Fruit fly (Drosophila melanogaster) whole organism, embryonic: ENCODE data around the gene dlp.
A peak's percentile ranks its signal among the peaks of the same experiment; 100 is the strongest.

Source experiments
- CG10267 ChIP-seq: fragments of 200-800 bp; sonication (Bioruptor generic); optimal IDR thresholded peaks from 2 replicates; lab custom pipeline; 2018; ENCODE audit warnings: missing biosample characterization, mild to moderate bottlenecking, missing genetic modification characterization, moderate library complexity
- CG1233 ChIP-seq: fragments of 200-800 bp; sonication (Bioruptor generic); optimal IDR thresholded peaks from 4 replicates; lab custom pipeline; 2018; ENCODE audit warnings: missing biosample characterization, mild to moderate bottlenecking, missing genetic modification characterization
- CG14710 ChIP-seq: fragments of 200-800 bp; sonication (Bioruptor generic); optimal IDR thresholded peaks from 3 replicates; lab custom pipeline; 2019; ENCODE audit warnings: missing biosample characterization, mild to moderate bottlenecking, missing genetic modification characterization, moderate library complexity
- CG1647 ChIP-seq: fragments of 200-800 bp; sonication (Bioruptor generic); optimal IDR thresholded peaks from 3 replicates; lab custom pipeline; 2016; ENCODE audit warnings: missing biosample characterization, missing genetic modification characterization
- CG16815 ChIP-seq: fragments of 200-800 bp; sonication (Bioruptor generic); optimal IDR thresholded peaks from 3 replicates; lab custom pipeline; 2017; ENCODE audit warnings: missing biosample characterization, mild to moderate bottlenecking, missing genetic modification characterization
- CG1792 ChIP-seq: fragments of 200-800 bp; sonication (Bioruptor generic); optimal IDR thresholded peaks from 2 replicates; lab custom pipeline; 2016; ENCODE audit warnings: missing biosample characterization, missing genetic modification characterization
- CG1832 ChIP-seq: fragments of 200-800 bp; sonication (Bioruptor generic); optimal IDR thresholded peaks from 2 replicates; lab custom pipeline; 2017; ENCODE audit warnings: missing biosample characterization, mild to moderate bottlenecking, missing genetic modification characterization, inconsistent platforms
- CG2116 ChIP-seq: fragments of 200-800 bp; sonication (Bioruptor generic); optimal IDR thresholded peaks from 3 replicates; lab custom pipeline; 2018; ENCODE audit warnings: missing biosample characterization, mild to moderate bottlenecking, missing genetic modification characterization
- CG2129 ChIP-seq: fragments of 200-800 bp; sonication (Bioruptor generic); IDR thresholded peaks from 2 replicates; pipeline ENCODE4 v1.3.6; 2022; ENCODE audit warnings: missing biosample characterization, missing genetic modification characterization; ENCODE audit not compliant: partially characterized antibody
- CG32532 ChIP-seq: fragments of 200-800 bp; sonication (Bioruptor generic); IDR thresholded peaks from 2 replicates; pipeline ENCODE4 v1.3.6; 2022; ENCODE audit warnings: missing biosample characterization, missing genetic modification characterization
- CG3281 ChIP-seq: fragments of 200-800 bp; sonication (Bioruptor generic); optimal IDR thresholded peaks from 3 replicates; lab custom pipeline; 2017; ENCODE audit warnings: missing biosample characterization, mild to moderate bottlenecking, missing genetic modification characterization
- CG3995 ChIP-seq: fragments of 200-800 bp; sonication (Bioruptor generic); optimal IDR thresholded peaks from 3 replicates; lab custom pipeline; 2016; ENCODE audit warnings: missing biosample characterization, missing genetic modification characterization
- CG4617 ChIP-seq: fragments of 200-800 bp; sonication (Bioruptor generic); optimal IDR thresholded peaks from 3 replicates; lab custom pipeline; 2016; ENCODE audit warnings: missing biosample characterization, missing genetic modification characterization, borderline replicate concordance
- CG6254 ChIP-seq: fragments of 200-800 bp; sonication (Bioruptor generic); optimal IDR thresholded peaks from 3 replicates; lab custom pipeline; 2017; ENCODE audit warnings: mild to moderate bottlenecking, missing biosample characterization, missing genetic modification reagents, missing genetic modification characterization
- CG6791 ChIP-seq: fragments of 200-800 bp; sonication (Bioruptor generic); IDR thresholded peaks from 3 replicates; pipeline ENCODE4 v1.3.6; 2022; ENCODE audit warnings: missing biosample characterization, missing genetic modification characterization; ENCODE audit not compliant: partially characterized antibody
- CG7839 ChIP-seq: fragments of 200-800 bp; sonication (Bioruptor generic); optimal IDR thresholded peaks from 3 replicates; lab custom pipeline; 2018; ENCODE audit warnings: missing biosample characterization, mild to moderate bottlenecking, missing genetic modification characterization, moderate library complexity
- CTCF ChIP-seq: fragments of 200-800 bp; sonication (Bioruptor generic); optimal IDR thresholded peaks from 2 replicates; lab custom pipeline; 2017; ENCODE audit warnings: missing biosample characterization, mild to moderate bottlenecking, missing genetic modification characterization, moderate library complexity
- D ChIP-seq, 2 experiments: fragments of 200-800 bp in 1 of 2; fragments of >200 bp in 1 of 2; sonication (Bioruptor generic) in 1 of 2; optimal IDR thresholded peaks; 2 replicates in 1 of 2; 3 replicates in 1 of 2; lab custom pipeline; 2017; ENCODE audit warnings: mild to moderate bottlenecking in 1 of 2, missing biosample characterization in 1 of 2, missing genetic modification characterization in 1 of 2, missing genetic modification reagents in 1 of 2
- D19B ChIP-seq: fragments of 200-800 bp; sonication (Bioruptor generic); optimal IDR thresholded peaks from 2 replicates; lab custom pipeline; 2017; ENCODE audit warnings: missing biosample characterization, mild to moderate bottlenecking, missing genetic modification characterization
- Doc2 ChIP-seq: fragments of 200-800 bp; sonication (Bioruptor generic); IDR thresholded peaks from 2 replicates; pipeline ENCODE4 v1.3.6; 2022; ENCODE audit warnings: missing biosample characterization, missing genetic modification characterization
- Ets97D ChIP-seq: fragments of 200-800 bp; sonication (Bioruptor generic); optimal IDR thresholded peaks from 3 replicates; lab custom pipeline; 2016; ENCODE audit warnings: missing biosample characterization, missing genetic modification characterization
- Fer1 ChIP-seq: fragments of 200-800 bp; sonication (Bioruptor generic); optimal IDR thresholded peaks from 2 replicates; lab custom pipeline; 2017; ENCODE audit warnings: missing biosample characterization, mild to moderate bottlenecking, missing genetic modification characterization
- Fer3 ChIP-seq: fragments of 200-800 bp; sonication (Bioruptor generic); optimal IDR thresholded peaks from 2 replicates; lab custom pipeline; 2018; ENCODE audit warnings: missing biosample characterization, mild to moderate bottlenecking, missing genetic modification characterization, moderate library complexity
- Kr ChIP-seq: fragments of 200-800 bp; sonication (Bioruptor generic); optimal IDR thresholded peaks from 2 replicates; lab custom pipeline; 2017; ENCODE audit warnings: missing biosample characterization, mild to moderate bottlenecking, missing genetic modification characterization
- Pdp1 ChIP-seq, 2 experiments: fragments of 200-800 bp; sonication (Bioruptor generic); optimal IDR thresholded peaks; 3 replicates each; lab custom pipeline; 2016; ENCODE audit warnings: missing biosample characterization in 2 of 2, missing genetic modification characterization in 2 of 2, mild to moderate bottlenecking in 1 of 2, moderate library complexity in 1 of 2
- Sin3A ChIP-seq: fragments of >200 bp; optimal IDR thresholded peaks from 2 replicates; lab custom pipeline; 2018
- Sox100B ChIP-seq: fragments of 200-800 bp; sonication (Bioruptor generic); optimal IDR thresholded peaks from 3 replicates; lab custom pipeline; 2018; ENCODE audit warnings: missing biosample characterization, mild to moderate bottlenecking, missing genetic modification characterization
- Ssrp ChIP-seq: fragments of 200-800 bp; sonication (Bioruptor generic); optimal IDR thresholded peaks from 2 replicates; lab custom pipeline; 2018; ENCODE audit warnings: missing biosample characterization, mild to moderate bottlenecking, missing genetic modification characterization, moderate library complexity
- Stat92E ChIP-seq, 3 experiments: fragments of >200 bp in 2 of 3; fragments of 200-800 bp in 1 of 3; sonication (Bioruptor generic) in 1 of 3; optimal IDR thresholded peaks; 2 replicates each; lab custom pipeline; 2017 to 2019; ENCODE audit warnings: missing biosample characterization in 3 of 3, missing genetic modification characterization in 3 of 3, mild to moderate bottlenecking in 1 of 3, moderate library complexity in 1 of 3
- Trl ChIP-seq, 3 experiments: fragments of >200 bp in 2 of 3; fragments of 200-800 bp in 1 of 3; sonication (Bioruptor generic) in 1 of 3; optimal IDR thresholded peaks; 2 replicates in 1 of 3; 3 replicates in 2 of 3; lab custom pipeline; 2016 to 2017; ENCODE audit warnings: missing biosample characterization in 1 of 3, missing genetic modification characterization in 1 of 3
- ato ChIP-seq: fragments of 200-800 bp; sonication (Bioruptor generic); IDR thresholded peaks from 2 replicates; pipeline ENCODE4 v1.3.6; 2022; ENCODE audit warnings: missing biosample characterization, missing genetic modification characterization; ENCODE audit not compliant: partially characterized antibody
- crc ChIP-seq: fragments of 200-800 bp; sonication (Bioruptor generic); optimal IDR thresholded peaks from 2 replicates; lab custom pipeline; 2016; ENCODE audit warnings: missing biosample characterization, missing genetic modification characterization
- danr ChIP-seq: fragments of 200-800 bp; sonication (Bioruptor generic); IDR thresholded peaks from 2 replicates; pipeline ENCODE4 v1.3.6; 2022; ENCODE audit warnings: missing biosample characterization, missing genetic modification characterization
- eve ChIP-seq, 2 experiments: fragments of >200 bp; optimal IDR thresholded peaks; 2 replicates each; lab custom pipeline; 2017; ENCODE audit warnings: missing biosample characterization in 2 of 2, missing genetic modification characterization in 2 of 2
- grau ChIP-seq: fragments of 200-800 bp; optimal IDR thresholded peaks from 3 replicates; lab custom pipeline; 2019; ENCODE audit warnings: missing biosample characterization, mild to moderate bottlenecking, missing genetic modification characterization, moderate library complexity
- ind ChIP-seq: fragments of 200-800 bp; sonication (Bioruptor generic); optimal IDR thresholded peaks from 3 replicates; lab custom pipeline; 2016; ENCODE audit warnings: missing biosample characterization, missing genetic modification characterization
- insv ChIP-seq, 2 experiments: fragments of 200-800 bp; sonication (Bioruptor generic); optimal IDR thresholded peaks; 3 replicates each; lab custom pipeline; 2016 to 2018; ENCODE audit warnings: missing biosample characterization in 2 of 2, missing genetic modification characterization in 2 of 2
- inv ChIP-seq: fragments of 200-800 bp; sonication (Bioruptor generic); IDR thresholded peaks from 2 replicates; pipeline ENCODE4 v1.3.6; 2022; ENCODE audit warnings: missing biosample characterization, missing genetic modification characterization; ENCODE audit not compliant: partially characterized antibody
- jing ChIP-seq: fragments of 200-800 bp; sonication (Bioruptor generic); optimal IDR thresholded peaks from 2 replicates; lab custom pipeline; 2018; ENCODE audit warnings: missing biosample characterization, mild to moderate bottlenecking, missing genetic modification characterization
- luna ChIP-seq: fragments of 200-800 bp; sonication (Bioruptor generic); optimal IDR thresholded peaks from 2 replicates; lab custom pipeline; 2016; ENCODE audit warnings: missing biosample characterization, missing genetic modification characterization
- nerfin-1 ChIP-seq: fragments of 200-800 bp; sonication (Bioruptor generic); optimal IDR thresholded peaks from 3 replicates; lab custom pipeline; 2019; ENCODE audit warnings: missing biosample characterization, mild to moderate bottlenecking, missing genetic modification characterization, moderate library complexity
- nom ChIP-seq: fragments of 200-800 bp; sonication (Bioruptor generic); optimal IDR thresholded peaks from 2 replicates; lab custom pipeline; 2017; ENCODE audit warnings: missing biosample characterization, missing genetic modification characterization, mild to moderate bottlenecking, moderate library complexity, missing genetic modification reagents
- otp ChIP-seq: fragments of 200-800 bp; sonication (Bioruptor generic); IDR thresholded peaks from 3 replicates; pipeline ENCODE4, ENCODE4 v1.3.6; 2022; ENCODE audit warnings: missing biosample characterization, missing genetic modification characterization
- pb ChIP-seq: fragments of 200-800 bp; sonication (Bioruptor generic); optimal IDR thresholded peaks from 3 replicates; lab custom pipeline; 2016; ENCODE audit warnings: missing biosample characterization, missing genetic modification characterization
- pnt ChIP-seq: fragments of 200-800 bp; sonication (Bioruptor generic); optimal IDR thresholded peaks from 3 replicates; lab custom pipeline; 2016; ENCODE audit warnings: missing biosample characterization, missing genetic modification characterization
- psq ChIP-seq: fragments of 200-800 bp; sonication (Bioruptor generic); optimal IDR thresholded peaks from 2 replicates; lab custom pipeline; 2017; ENCODE audit warnings: missing biosample characterization, missing genetic modification characterization
- sima ChIP-seq: fragments of 200-800 bp; sonication (Bioruptor generic); optimal IDR thresholded peaks from 2 replicates; lab custom pipeline; 2016; ENCODE audit warnings: missing biosample characterization, missing genetic modification characterization
- slbo ChIP-seq: fragments of 200-800 bp; sonication (Bioruptor generic); IDR thresholded peaks from 2 replicates; pipeline ENCODE4 v1.3.6; 2022; ENCODE audit warnings: missing biosample characterization, missing genetic modification characterization
- sug ChIP-seq: fragments of 200-800 bp; optimal IDR thresholded peaks from 2 replicates; lab custom pipeline; 2019; ENCODE audit warnings: missing biosample characterization, mild to moderate bottlenecking, missing genetic modification characterization, moderate library complexity

The dlp gene

DNA sequence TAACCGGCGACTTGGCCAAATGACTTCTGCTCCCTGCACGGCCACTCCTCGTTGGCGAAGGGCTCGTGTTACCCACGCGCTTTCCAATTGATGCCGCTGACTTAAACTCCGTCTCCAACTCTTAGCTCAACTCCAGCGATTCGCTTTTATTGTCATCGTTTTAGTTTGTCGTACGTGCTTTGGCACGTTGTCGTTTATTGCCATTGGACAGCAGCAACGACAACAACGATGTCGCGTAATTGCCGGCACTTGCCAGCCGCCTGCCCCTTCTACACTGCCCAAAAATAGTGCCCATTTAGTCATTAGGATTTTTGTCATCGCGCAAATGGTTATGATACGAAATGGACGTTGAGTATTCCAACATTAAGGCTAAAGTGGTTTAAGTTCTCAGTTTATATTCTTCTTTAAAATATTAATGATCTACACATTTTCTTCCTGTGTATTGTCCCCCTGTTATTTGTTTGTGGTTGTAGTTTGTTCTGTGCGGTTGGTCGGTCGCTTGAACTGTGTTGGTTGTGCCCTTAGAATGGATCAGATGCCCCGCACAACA, 33.5 kb downstream of the dlp start (continued):
- peak; percentile 72 for TF ChIP-seq sima
- TF ChIP-seq D19B (GFP tag; lab: Kevin White, UChicago), result peak; percentile 41
- TF ChIP-seq Trl (optimal IDR thresholded peaks at IDR 0.05; lab: Kevin White, UChicago), result no peak
- TF ChIP-seq Trl (GFP tag; optimal IDR thresholded peaks at IDR 0.05; lab: Kevin White, UChicago), result peak; percentile 89
- peak; percentile 82 to 91 for TF ChIP-seq Pdp1 (GFP tag; optimal IDR thresholded peaks at IDR 0.05; lab: Kevin White, UChicago)
- peak; percentile 89 for TF ChIP-seq grau (tag; lab: Kevin White, UChicago)
- TF ChIP-seq Kr (GFP tag; lab: Kevin White, UChicago), result no peak
- peak; percentile 44 for TF ChIP-seq CG2116 (GFP tag; lab: Kevin White, UChicago)
- peak; percentile 76 for TF ChIP-seq nom (GFP tag; lab: Kevin White, UChicago)
- no peak for TF ChIP-seq inv (GFP tag; lab: Robert Waterston, UW)
- no peak for TF ChIP-seq Sin3A
- peak in 1 of 2 experiments; percentile 95 for TF ChIP-seq eve (GFP tag; optimal IDR thresholded peaks at IDR 0.05; lab: Kevin White, UChicago)
- peak; percentile 2 for TF ChIP-seq luna (GFP tag; lab: Kevin White, UChicago)
- peak; percentile 62 for TF ChIP-seq CTCF (GFP tag; lab: Kevin White, UChicago)
- no peak for TF ChIP-seq CG6791 (GFP tag; lab: Robert Waterston, UW)
- TF ChIP-seq D (optimal IDR thresholded peaks at IDR 0.05; lab: Kevin White, UChicago), result no peak
- peak; percentile 89 for TF ChIP-seq D (GFP tag; optimal IDR thresholded peaks at IDR 0.05; lab: Kevin White, UChicago)
- peak; percentile 74 for TF ChIP-seq Fer3 (tag; lab: Kevin White, UChicago)
- peak; percentile 81 for TF ChIP-seq CG32532
- TF ChIP-seq CG2129 (GFP tag; lab: Robert Waterston, UW), result no peak
- TF ChIP-seq CG10267 (tag; lab: Kevin White, UChicago), result peak; percentile 85
- TF ChIP-seq danr, result peak; percentile 80
- TF ChIP-seq CG1647 (GFP tag; lab: Kevin White, UChicago), result peak; percentile 88
- TF ChIP-seq CG14710, result peak; percentile 89
- TF ChIP-seq pb, result peak; percentile 76
- peak; percentile 78 for TF ChIP-seq CG1792 (GFP tag; lab: Kevin White, UChicago)
- peak in 1 of 2 experiments; percentile 20 for TF ChIP-seq insv (GFP tag; optimal IDR thresholded peaks at IDR 0.05; lab: Kevin White, UChicago)
- TF ChIP-seq Sox100B (GFP tag; lab: Kevin White, UChicago), result peak; percentile 80
- TF ChIP-seq ato, result no peak
- peak; percentile 83 for TF ChIP-seq pnt (GFP tag; lab: Kevin White, UChicago)
- peak; percentile 85 for TF ChIP-seq CG3281 (GFP tag; lab: Kevin White, UChicago)
- TF ChIP-seq Ssrp, result peak; percentile 85
- TF ChIP-seq CG6254 (GFP tag; lab: Kevin White, UChicago), result peak; percentile 89
- peak; percentile 80 for TF ChIP-seq jing (GFP tag; lab: Kevin White, UChicago)
- TF ChIP-seq CG1233, result peak; percentile 61
- peak; percentile 5 for TF ChIP-seq CG3995 (GFP tag; lab: Kevin White, UChicago)
- peak; percentile 80 for TF ChIP-seq ind
- TF ChIP-seq Stat92E (GFP tag; optimal IDR thresholded peaks at IDR 0.05; lab: Kevin White, UChicago), result peak in 1 of 3 experiments; percentile 60
- TF ChIP-seq Ets97D (GFP tag; lab: Kevin White, UChicago), result peak; percentile 68
- peak; percentile 87 for TF ChIP-seq crc (GFP tag; lab: Kevin White, UChicago)
- TF ChIP-seq CG4617 (GFP tag; lab: Kevin White, UChicago), result peak; percentile 65
- no peak for TF ChIP-seq CG1832 (GFP tag; lab: Kevin White, UChicago)
- TF ChIP-seq slbo, result peak; percentile 88
- peak; percentile 83 for TF ChIP-seq CG16815 (GFP tag; lab: Kevin White, UChicago)
- TF ChIP-seq Fer1 (GFP tag; lab: Kevin White, UChicago), result peak; percentile 92
- peak; percentile 54 for TF ChIP-seq psq
- peak; percentile 74 for TF ChIP-seq sug (tag; lab: Kevin White, UChicago)
- peak; percentile 93 for TF ChIP-seq CG7839 (tag; lab: Kevin White, UChicago)
- TF ChIP-seq otp (GFP tag; lab: Robert Waterston, UW), result peak; percentile 91
- peak; percentile 49 for TF ChIP-seq nerfin-1 (tag; lab: Kevin White, UChicago)
- TF ChIP-seq Doc2, result 0 out of 2 replicates have a peak, but pooled peaks have one; percentile 40
